Fruit fly (Drosophila melanogaster) whole organism, embryonic: ENCODE data around the gene CG13386.

Source experiments
- Antp ChIP-seq: fragments of 200-800 bp; sonication (Bioruptor generic); optimal IDR thresholded peaks from 3 replicates; lab custom pipeline; 2016; ENCODE audit warnings: missing biosample characterization, missing genetic modification characterization
- Atf6 ChIP-seq: fragments of 200-800 bp; sonication (Bioruptor generic); IDR thresholded peaks from 2 replicates; pipeline ENCODE4 v1.3.6; 2022; ENCODE audit warnings: missing biosample characterization, missing genetic modification characterization
- CG10147 ChIP-seq: fragments of 200-800 bp; sonication (Bioruptor generic); optimal IDR thresholded peaks from 2 replicates; lab custom pipeline; 2019; ENCODE audit warnings: missing biosample characterization, mild to moderate bottlenecking, missing genetic modification characterization, moderate library complexity
- CG14441 ChIP-seq: fragments of 200-800 bp; sonication (Bioruptor generic); IDR thresholded peaks from 2 replicates; pipeline ENCODE4 v1.3.6; 2022; ENCODE audit warnings: missing biosample characterization, missing genetic modification characterization
- CG15011 ChIP-seq: fragments of 200-800 bp; sonication (Bioruptor generic); optimal IDR thresholded peaks from 3 replicates; lab custom pipeline; 2018; ENCODE audit warnings: missing biosample characterization, mild to moderate bottlenecking, missing genetic modification characterization
- CG1602 ChIP-seq: fragments of 200-800 bp; sonication (Bioruptor generic); optimal IDR thresholded peaks from 3 replicates; lab custom pipeline; 2016; ENCODE audit warnings: missing biosample characterization, missing genetic modification characterization
- CG16815 ChIP-seq: fragments of 200-800 bp; sonication (Bioruptor generic); optimal IDR thresholded peaks from 3 replicates; lab custom pipeline; 2017; ENCODE audit warnings: missing biosample characterization, mild to moderate bottlenecking, missing genetic modification characterization
- CG17568 ChIP-seq: fragments of 200-800 bp; sonication (Bioruptor generic); optimal IDR thresholded peaks from 2 replicates; lab custom pipeline; 2018; ENCODE audit warnings: missing biosample characterization, mild to moderate bottlenecking, missing genetic modification characterization, moderate library complexity
- CG18599 ChIP-seq: fragments of 200-800 bp; sonication (Bioruptor generic); optimal IDR thresholded peaks from 3 replicates; lab custom pipeline; 2017; ENCODE audit warnings: missing biosample characterization, missing genetic modification characterization, mild to moderate bottlenecking, moderate library complexity, missing genetic modification reagents
- CG18764 ChIP-seq: fragments of 200-800 bp; sonication (Bioruptor generic); optimal IDR thresholded peaks from 3 replicates; lab custom pipeline; 2016; ENCODE audit warnings: missing biosample characterization, missing genetic modification characterization
- CG2199 ChIP-seq: fragments of 200-800 bp; sonication (Bioruptor generic); IDR thresholded peaks from 3 replicates; pipeline ENCODE4 v1.3.6; 2022; ENCODE audit warnings: missing biosample characterization, missing genetic modification characterization
- CG33213 ChIP-seq: fragments of 200-800 bp; sonication (Bioruptor generic); optimal IDR thresholded peaks from 3 replicates; lab custom pipeline; 2016; ENCODE audit warnings: missing biosample characterization, missing genetic modification characterization
- CG3407 ChIP-seq: fragments of 200-800 bp; sonication (Bioruptor generic); optimal IDR thresholded peaks from 2 replicates; lab custom pipeline; 2018; ENCODE audit warnings: missing biosample characterization, mild to moderate bottlenecking, missing genetic modification characterization
- CG34224 ChIP-seq: fragments of 200-800 bp; sonication (Bioruptor generic); IDR thresholded peaks from 3 replicates; pipeline ENCODE4 v1.3.6; 2022; ENCODE audit warnings: missing biosample characterization, missing genetic modification characterization; ENCODE audit not compliant: partially characterized antibody
- CG34422 ChIP-seq: fragments of 200-800 bp; sonication (Bioruptor generic); IDR thresholded peaks from 3 replicates; pipeline ENCODE4 v1.3.6; 2022; ENCODE audit warnings: missing biosample characterization, missing genetic modification characterization
- CG43689 ChIP-seq: fragments of 200-800 bp; sonication (Bioruptor generic); IDR thresholded peaks from 2 replicates; pipeline ENCODE4 v1.3.6; 2022; ENCODE audit warnings: missing biosample characterization, missing genetic modification characterization
- CG4854 ChIP-seq: fragments of 200-800 bp; sonication (Bioruptor generic); optimal IDR thresholded peaks from 2 replicates; lab custom pipeline; 2016; ENCODE audit warnings: missing biosample characterization, missing genetic modification characterization, inconsistent platforms
- CG6272 ChIP-seq: fragments of 200-800 bp; sonication (Bioruptor generic); IDR thresholded peaks from 2 replicates; pipeline ENCODE4 v1.3.6; 2022; ENCODE audit warnings: missing biosample characterization, missing genetic modification characterization
- CG7745 ChIP-seq: fragments of 200-800 bp; sonication (Bioruptor generic); optimal IDR thresholded peaks from 2 replicates; lab custom pipeline; 2018; ENCODE audit warnings: missing biosample characterization, mild to moderate bottlenecking, missing genetic modification characterization, moderate library complexity
- CG8388 ChIP-seq: fragments of 200-800 bp; sonication (Bioruptor generic); optimal IDR thresholded peaks from 2 replicates; lab custom pipeline; 2019; ENCODE audit warnings: missing biosample characterization, mild to moderate bottlenecking, missing genetic modification characterization, moderate library complexity
- CG9797 ChIP-seq: fragments of 200-800 bp; sonication (Bioruptor generic); optimal IDR thresholded peaks from 3 replicates; lab custom pipeline; 2018; ENCODE audit warnings: missing biosample characterization, mild to moderate bottlenecking, missing genetic modification characterization
- CG9932 ChIP-seq: fragments of 200-800 bp; sonication (Bioruptor generic); IDR thresholded peaks from 2 replicates; pipeline ENCODE4 v1.3.6; 2022; ENCODE audit warnings: missing biosample characterization, missing genetic modification characterization
- HmgD ChIP-seq: fragments of 200-800 bp; sonication (Bioruptor generic); optimal IDR thresholded peaks from 3 replicates; lab custom pipeline; 2016; ENCODE audit warnings: missing biosample characterization, missing genetic modification characterization
- NC2α ChIP-seq: fragments of 200-800 bp; sonication (Bioruptor generic); optimal IDR thresholded peaks from 2 replicates; lab custom pipeline; 2016; ENCODE audit warnings: missing biosample characterization, missing genetic modification characterization
- Oli ChIP-seq: fragments of 200-800 bp; sonication (Bioruptor generic); optimal IDR thresholded peaks from 2 replicates; lab custom pipeline; 2018; ENCODE audit warnings: missing biosample characterization, mild to moderate bottlenecking, missing genetic modification characterization, moderate library complexity
- Optix ChIP-seq: fragments of 200-800 bp; sonication (Bioruptor generic); IDR thresholded peaks from 3 replicates; pipeline ENCODE4 v1.3.6; 2022; ENCODE audit warnings: missing biosample characterization, missing genetic modification characterization
- Scr ChIP-seq: fragments of 200-800 bp; sonication (Bioruptor generic); IDR thresholded peaks from 2 replicates; pipeline ENCODE4 v1.3.6; 2022; ENCODE audit warnings: missing biosample characterization, missing genetic modification characterization; ENCODE audit not compliant: partially characterized antibody
- Side ChIP-seq: fragments of 200-800 bp; sonication (Bioruptor generic); optimal IDR thresholded peaks from 2 replicates; lab custom pipeline; 2016; ENCODE audit warnings: missing biosample characterization, missing genetic modification characterization
- Sin3A ChIP-seq: fragments of >200 bp; optimal IDR thresholded peaks from 2 replicates; lab custom pipeline; 2018
- Sox100B ChIP-seq: fragments of 200-800 bp; sonication (Bioruptor generic); optimal IDR thresholded peaks from 3 replicates; lab custom pipeline; 2018; ENCODE audit warnings: missing biosample characterization, mild to moderate bottlenecking, missing genetic modification characterization
- Taf1 ChIP-seq: fragments of 200-800 bp; sonication (Bioruptor generic); IDR thresholded peaks from 2 replicates; pipeline ENCODE4 v1.3.6; 2022; ENCODE audit warnings: missing biosample characterization, missing genetic modification characterization
- Xrp1 ChIP-seq: fragments of 200-800 bp; sonication (Bioruptor generic); IDR thresholded peaks from 2 replicates; pipeline ENCODE4 v1.3.6; 2022; ENCODE audit warnings: missing biosample characterization, missing genetic modification characterization
- aop ChIP-seq: fragments of 200-800 bp; sonication (Bioruptor generic); IDR thresholded peaks from 2 replicates; pipeline ENCODE4 v1.3.6; 2022; ENCODE audit warnings: missing biosample characterization, missing genetic modification characterization
- ato ChIP-seq: fragments of 200-800 bp; sonication (Bioruptor generic); IDR thresholded peaks from 2 replicates; pipeline ENCODE4 v1.3.6; 2022; ENCODE audit warnings: missing biosample characterization, missing genetic modification characterization; ENCODE audit not compliant: partially characterized antibody
- az2 ChIP-seq: fragments of 200-800 bp; sonication (Bioruptor generic); optimal IDR thresholded peaks from 3 replicates; lab custom pipeline; 2016; ENCODE audit warnings: missing biosample characterization, missing genetic modification characterization
- chn ChIP-seq: fragments of 200-800 bp; sonication (Bioruptor generic); optimal IDR thresholded peaks from 2 replicates; lab custom pipeline; 2016; ENCODE audit warnings: missing biosample characterization, missing genetic modification characterization
- cwo ChIP-seq: fragments of 200-800 bp; sonication (Bioruptor generic); optimal IDR thresholded peaks from 3 replicates; lab custom pipeline; 2017; ENCODE audit warnings: missing biosample characterization, missing genetic modification characterization, mild to moderate bottlenecking, moderate library complexity, missing genetic modification reagents
- esg ChIP-seq: fragments of 200-800 bp; sonication (Bioruptor generic); conservative IDR thresholded peaks from 2 replicates; pipeline ENCODE4 v1.3.6; 2022; ENCODE audit warnings: missing biosample characterization, missing genetic modification characterization
- fd96Cb ChIP-seq: fragments of 200-800 bp; sonication (Bioruptor generic); optimal IDR thresholded peaks from 2 replicates; lab custom pipeline; 2018; ENCODE audit warnings: missing biosample characterization, mild to moderate bottlenecking, missing genetic modification characterization, moderate library complexity
- gt ChIP-seq: fragments of 200-800 bp; sonication (Bioruptor generic); IDR thresholded peaks from 2 replicates; pipeline ENCODE4 v1.3.6; 2022; ENCODE audit warnings: missing biosample characterization, missing genetic modification characterization
- hth ChIP-seq: fragments of >200 bp; optimal IDR thresholded peaks from 2 replicates; lab custom pipeline; 2017; ENCODE audit warnings: inconsistent platforms
- nau ChIP-seq: fragments of 200-800 bp; sonication (Bioruptor generic); optimal IDR thresholded peaks from 3 replicates; lab custom pipeline; 2017; ENCODE audit warnings: missing biosample characterization, mild to moderate bottlenecking, missing genetic modification characterization, missing genetic modification reagents
- nerfin-1 ChIP-seq: fragments of 200-800 bp; sonication (Bioruptor generic); optimal IDR thresholded peaks from 3 replicates; lab custom pipeline; 2019; ENCODE audit warnings: missing biosample characterization, mild to moderate bottlenecking, missing genetic modification characterization, moderate library complexity
- oc ChIP-seq: fragments of 200-800 bp; sonication (Bioruptor generic); optimal IDR thresholded peaks from 2 replicates; lab custom pipeline; 2018; ENCODE audit warnings: missing biosample characterization, mild to moderate bottlenecking, missing genetic modification characterization, moderate library complexity
- peb ChIP-seq: fragments of 200-800 bp; sonication (Bioruptor generic); IDR thresholded peaks from 2 replicates; pipeline ENCODE4 v1.3.6; 2022; ENCODE audit warnings: missing biosample characterization, missing genetic modification characterization
- phol ChIP-seq: fragments of 200-800 bp; sonication (Bioruptor generic); optimal IDR thresholded peaks from 3 replicates; lab custom pipeline; 2018; ENCODE audit warnings: missing biosample characterization, mild to moderate bottlenecking, missing genetic modification characterization, moderate library complexity
- ranshi ChIP-seq: fragments of 200-800 bp; sonication (Bioruptor generic); IDR thresholded peaks from 2 replicates; pipeline ENCODE4 v1.3.6; 2022; ENCODE audit warnings: missing biosample characterization, missing genetic modification characterization
- run ChIP-seq: fragments of 200-800 bp; sonication (Bioruptor generic); optimal IDR thresholded peaks from 3 replicates; lab custom pipeline; 2018; ENCODE audit warnings: missing biosample characterization, mild to moderate bottlenecking, missing genetic modification characterization
- salm ChIP-seq: fragments of 200-800 bp; sonication (Bioruptor generic); optimal IDR thresholded peaks from 2 replicates; lab custom pipeline; 2018; ENCODE audit warnings: missing biosample characterization, mild to moderate bottlenecking, missing genetic modification characterization
- slou ChIP-seq: fragments of 200-800 bp; sonication (Bioruptor generic); optimal IDR thresholded peaks from 3 replicates; lab custom pipeline; 2016; ENCODE audit warnings: missing biosample characterization, missing genetic modification characterization
- stc ChIP-seq: fragments of 200-800 bp; sonication (Bioruptor generic); IDR thresholded peaks from 2 replicates; pipeline ENCODE4 v1.3.6; 2022; ENCODE audit warnings: missing biosample characterization, missing genetic modification characterization
- usp ChIP-seq: fragments of >200 bp; optimal IDR thresholded peaks from 2 replicates; lab custom pipeline; 2017; ENCODE audit warnings: missing biosample characterization, missing genetic modification characterization
- zfh1 ChIP-seq: fragments of 200-800 bp; sonication (Bioruptor generic); IDR thresholded peaks from 3 replicates; pipeline ENCODE4 v1.3.6; 2022; ENCODE audit warnings: missing biosample characterization, missing genetic modification characterization

The CG13386 gene

DNA sequence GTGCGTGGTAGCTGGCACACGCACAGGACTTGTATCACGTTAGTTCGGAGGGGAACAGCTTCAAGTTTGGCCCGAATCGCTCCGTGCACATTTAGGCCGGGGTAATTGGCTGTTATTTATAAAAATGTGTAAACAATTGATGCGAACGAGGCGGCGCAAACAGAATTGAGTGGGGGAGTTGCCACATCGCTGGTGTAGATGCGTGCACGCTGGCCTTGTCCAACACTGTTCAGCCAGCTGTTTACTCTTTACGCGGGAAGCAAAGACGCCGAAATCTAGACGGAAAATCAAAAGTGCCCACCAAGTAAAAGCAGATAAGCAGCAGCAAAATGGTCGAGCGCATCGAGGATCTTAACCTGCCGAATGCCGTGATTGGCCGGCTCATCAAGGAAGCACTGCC lies 38.4 kb downstream of the CG13386 start, which contains the start of the genes D12 and Chrac-14 (continued):
- TF ChIP-seq cwo (GFP tag; lab: Kevin White, UChicago), result no peak
- TF ChIP-seq aop (GFP tag; lab: Robert Waterston, UW), result no peak
- TF ChIP-seq CG18599, result no peak
- TF ChIP-seq Oli (tag; lab: Kevin White, UChicago), result no peak
- no peak for TF ChIP-seq chn (GFP tag; lab: Kevin White, UChicago)
- TF ChIP-seq CG43689, result no peak
- no peak for TF ChIP-seq nau (GFP tag; lab: Kevin White, UChicago)
- TF ChIP-seq CG34224 (GFP tag; lab: Robert Waterston, UW), result no peak
- TF ChIP-seq esg (GFP tag; lab: Robert Waterston, UW), result no peak
- no peak for TF ChIP-seq CG17568 (GFP tag; lab: Kevin White, UChicago)
- TF ChIP-seq CG3407, result no peak
- no peak for TF ChIP-seq CG4854
- no peak for TF ChIP-seq CG14441 (GFP tag; lab: Robert Waterston, UW)
- no peak for TF ChIP-seq nerfin-1
- no peak for TF ChIP-seq NC2α (GFP tag; lab: Kevin White, UChicago)
- TF ChIP-seq ranshi, result no peak
- no peak for TF ChIP-seq HmgD (GFP tag; lab: Kevin White, UChicago)
- no peak for TF ChIP-seq CG6272 (GFP tag; lab: Robert Waterston, UW)
- TF ChIP-seq Atf6 (GFP tag; lab: Robert Waterston, UW), result no peak
- no peak for TF ChIP-seq CG1602 (GFP tag; lab: Kevin White, UChicago)
- TF ChIP-seq CG10147 (GFP tag; lab: Kevin White, UChicago), result no peak
- no peak for TF ChIP-seq Side (GFP tag; lab: Kevin White, UChicago)
- no peak for TF ChIP-seq CG2199 (GFP tag; lab: Robert Waterston, UW)
- TF ChIP-seq phol (tag; lab: Kevin White, UChicago), result no peak
- no peak for TF ChIP-seq fd96Cb
- TF ChIP-seq Antp (GFP tag; lab: Kevin White, UChicago), result peak; percentile 56
- no peak for TF ChIP-seq Taf1
- peak; percentile 39; the same call in 1 of the 3 replicates for TF ChIP-seq CG34422 (GFP tag; lab: Robert Waterston, UW)
- TF ChIP-seq Sin3A (lab: Kevin White, UChicago), result peak; percentile 50
- peak; percentile 12; the same call in 1 of the 2 replicates for TF ChIP-seq Xrp1 (GFP tag; lab: Robert Waterston, UW)
- no peak for TF ChIP-seq Sox100B
- TF ChIP-seq Scr (GFP tag; lab: Robert Waterston, UW), result no peak
- no peak for TF ChIP-seq stc (GFP tag; lab: Robert Waterston, UW)
- TF ChIP-seq oc (tag; lab: Kevin White, UChicago), result no peak
- no peak for TF ChIP-seq salm (tag; lab: Kevin White, UChicago)
- TF ChIP-seq CG18764 (GFP tag; lab: Kevin White, UChicago), result no peak
- TF ChIP-seq CG9797 (GFP tag; lab: Kevin White, UChicago), result no peak
- no peak for TF ChIP-seq CG8388 (GFP tag; lab: Kevin White, UChicago)
- no peak for TF ChIP-seq CG15011 (GFP tag; lab: Kevin White, UChicago)
- TF ChIP-seq CG9932 (GFP tag; lab: Robert Waterston, UW), result peak; percentile 39; the same call in 1 of the 2 replicates
- no peak for TF ChIP-seq gt (GFP tag; lab: Robert Waterston, UW)
- TF ChIP-seq az2 (GFP tag; lab: Kevin White, UChicago), result no peak
- no peak for TF ChIP-seq CG16815 (GFP tag; lab: Kevin White, UChicago)
- TF ChIP-seq usp (GFP tag; lab: Kevin White, UChicago), result no peak
- no peak for TF ChIP-seq ato (GFP tag; lab: Robert Waterston, UW)
- no peak for TF ChIP-seq Optix (GFP tag; lab: Robert Waterston, UW)
- no peak for TF ChIP-seq CG7745
- no peak for TF ChIP-seq peb (GFP tag; lab: Robert Waterston, UW)
- TF ChIP-seq run, result no peak
- no peak for TF ChIP-seq slou (GFP tag; lab: Kevin White, UChicago)
- TF ChIP-seq hth, result no peak
- TF ChIP-seq CG33213, result no peak
- peak; percentile 42; the same call in 1 of the 3 replicates for TF ChIP-seq zfh1 (GFP tag; lab: Robert Waterston, UW)
